Worm (Caenorhabditis elegans) whole organism, early embryonic: ENCODE data around the gene Y38A10A.7.

Experiments used
- ama-1 ChIP-seq: fragments of 150-350 bp; optimal IDR thresholded peaks from 2 replicates; lab custom pipeline; 2014
- ceh-13 ChIP-seq: fragments of 200-800 bp; sonication (Bioruptor generic); optimal IDR thresholded peaks from 2 replicates; lab custom pipeline; 2018; ENCODE audit warnings: mild to moderate bottlenecking, missing genetic modification characterization, missing compliant biosample characterization
- tbx-11 ChIP-seq: fragments of 200-800 bp; sonication (Bioruptor generic); IDR thresholded peaks from 2 replicates; pipeline ENCODE4 v1.3.6; 2022; ENCODE audit warnings: missing genetic modification characterization, missing compliant biosample characterization
- tbx-37 ChIP-seq: fragments of 200-800 bp; sonication (Bioruptor generic); conservative IDR thresholded peaks from 2 replicates; pipeline ENCODE4 v1.3.6; 2022; ENCODE audit warnings: missing genetic modification reagents, missing genetic modification characterization, missing compliant biosample characterization
- tra-4 ChIP-seq: sonication (generic microtip); optimal IDR thresholded peaks from 2 replicates; lab custom pipeline; 2017; ENCODE audit warnings: missing genetic modification characterization, missing compliant biosample characterization

ce11 chrV:6101243-6101898 is 5.4 kb downstream of the Y38A10A.7 start:
- no peak for TF ChIP-seq tbx-37 (GFP tag; lab: Robert Waterston, UW)
- TF ChIP-seq tbx-11 (GFP tag; lab: Robert Waterston, UW): no peak
- no peak for TF ChIP-seq ama-1 (lab: Kevin White, UChicago)
- no peak for TF ChIP-seq ceh-13
- TF ChIP-seq tra-4: no peak
